Worm (Caenorhabditis elegans) whole organism, L4 larva: ENCODE data around the gene F59B2.15.

Experiments used
- D1046.2 ChIP-seq: fragments of 200-800 bp; sonication (Bioruptor generic); IDR thresholded peaks from 2 replicates; pipeline ENCODE4 v1.3.6; 2022; ENCODE audit warnings: missing genetic modification characterization, missing compliant biosample characterization
- F44E2.7 ChIP-seq: fragments of 200-800 bp; sonication (Bioruptor generic); IDR thresholded peaks from 2 replicates; pipeline ENCODE4 v2.1.2; 2022; ENCODE audit warnings: missing genetic modification characterization, missing compliant biosample characterization
- F49E8.2 ChIP-seq: sonication (generic microtip); optimal IDR thresholded peaks from 2 replicates; lab custom pipeline; 2016; ENCODE audit warnings: missing compliant biosample characterization, mild to moderate bottlenecking, missing genetic modification characterization, borderline replicate concordance
- R02D3.7 ChIP-seq: fragments of 150-350 bp; sonication (generic microtip); optimal IDR thresholded peaks from 3 replicates; lab custom pipeline; 2014; ENCODE audit warnings: missing biosample characterization, missing genetic modification characterization
- T26A8.4 ChIP-seq: fragments of 200-800 bp; sonication (Bioruptor generic); IDR thresholded peaks from 2 replicates; pipeline ENCODE4 v1.3.6; 2022; ENCODE audit warnings: missing genetic modification characterization, missing compliant biosample characterization
- Y105C5A.15 ChIP-seq: fragments of 200-800 bp; sonication (Bioruptor generic); IDR thresholded peaks from 2 replicates; pipeline ENCODE4 v1.3.6; 2022; ENCODE audit warnings: missing genetic modification characterization, missing compliant biosample characterization
- Y48G9A.11 ChIP-seq: fragments of 200-800 bp; sonication (Bioruptor generic); IDR thresholded peaks from 2 replicates; pipeline ENCODE4 v1.3.6; 2022; ENCODE audit warnings: missing genetic modification reagents, missing genetic modification characterization, missing compliant biosample characterization
- Y5F2A.4 ChIP-seq: fragments of 200-800 bp; sonication (Bioruptor generic); optimal IDR thresholded peaks from 2 replicates; lab custom pipeline; 2018; ENCODE audit warnings: mild to moderate bottlenecking, missing genetic modification characterization, missing compliant biosample characterization
- ZK546.5 ChIP-seq, 2 experiments: sonication (generic microtip); optimal IDR thresholded peaks; 2 replicates each; lab custom pipeline; 2017; ENCODE audit warnings: missing biosample characterization in 2 of 2, missing genetic modification characterization in 2 of 2
- aha-1 ChIP-seq: fragments of 150-350 bp; peaks from one replicate; lab custom pipeline; 2014; ENCODE audit warnings: missing biosample characterization, missing genetic modification characterization
- arid-1 ChIP-seq: fragments of 200-800 bp; sonication (Bioruptor generic); conservative IDR thresholded peaks from 2 replicates; pipeline ENCODE4 v1.3.6; 2022; ENCODE audit warnings: missing genetic modification reagents, missing genetic modification characterization, missing compliant biosample characterization
- attf-4 ChIP-seq: sonication (generic microtip); optimal IDR thresholded peaks from 3 replicates; lab custom pipeline; 2017; ENCODE audit warnings: missing biosample characterization, missing genetic modification characterization
- ceh-28 ChIP-seq: fragments of 150-350 bp; optimal IDR thresholded peaks from 2 replicates; lab custom pipeline; 2014; ENCODE audit warnings: missing biosample characterization, missing genetic modification reagents, missing genetic modification characterization
- ceh-44 ChIP-seq: fragments of 200-800 bp; sonication (Bioruptor generic); IDR thresholded peaks from 2 replicates; pipeline ENCODE4 v1.3.6; 2022; ENCODE audit warnings: missing genetic modification reagents, missing genetic modification characterization, missing compliant biosample characterization
- ces-1 ChIP-seq: fragments of 150-350 bp; sonication (generic microtip); optimal IDR thresholded peaks from 4 replicates; lab custom pipeline; 2014; ENCODE audit warnings: missing biosample characterization, missing genetic modification reagents, missing genetic modification characterization
- daf-19 ChIP-seq: fragments of 200-800 bp; sonication (Bioruptor generic); conservative IDR thresholded peaks from 2 replicates; pipeline ENCODE4 v1.3.6; 2022; ENCODE audit warnings: missing genetic modification characterization, missing compliant biosample characterization
- daf-8 ChIP-seq: fragments of 200-800 bp; sonication (Bioruptor generic); IDR thresholded peaks from 2 replicates; pipeline ENCODE4 v1.3.6; 2022; ENCODE audit warnings: missing genetic modification characterization, missing compliant biosample characterization
- dmd-6 ChIP-seq: fragments of 200-800 bp; sonication (Bioruptor generic); IDR thresholded peaks from 2 replicates; pipeline ENCODE4 v1.3.6; 2022; ENCODE audit warnings: missing genetic modification reagents, missing genetic modification characterization, missing compliant biosample characterization
- fkh-10 ChIP-seq: fragments of 150-350 bp; optimal IDR thresholded peaks from 2 replicates; lab custom pipeline; 2014; ENCODE audit warnings: missing biosample characterization, missing genetic modification reagents, missing genetic modification characterization
- fos-1 ChIP-seq: fragments of 150-350 bp; optimal IDR thresholded peaks from 2 replicates; lab custom pipeline; 2014; ENCODE audit warnings: missing biosample characterization, missing genetic modification characterization
- hmg-1.1 ChIP-seq: fragments of 200-800 bp; sonication (Bioruptor generic); IDR thresholded peaks from 2 replicates; pipeline ENCODE4 v1.3.6; 2022; ENCODE audit warnings: missing genetic modification reagents, missing genetic modification characterization, missing compliant biosample characterization
- jun-1 ChIP-seq: fragments of 150-350 bp; optimal IDR thresholded peaks from 2 replicates; lab custom pipeline; 2014; ENCODE audit warnings: missing biosample characterization, missing genetic modification reagents, missing genetic modification characterization
- lim-7 ChIP-seq: fragments of 200-800 bp; sonication (Bioruptor generic); IDR thresholded peaks from 2 replicates; pipeline ENCODE4 v1.3.6; 2022; ENCODE audit warnings: missing genetic modification characterization, missing compliant biosample characterization
- lin-13 ChIP-seq: fragments of 150-350 bp; optimal IDR thresholded peaks from 2 replicates; lab custom pipeline; 2014; ENCODE audit warnings: missing biosample characterization, missing genetic modification reagents, missing genetic modification characterization
- lin-15B ChIP-seq: fragments of 150-350 bp; sonication (generic microtip); optimal IDR thresholded peaks from 3 replicates; lab custom pipeline; 2014; ENCODE audit warnings: missing biosample characterization, missing genetic modification characterization
- lin-38 ChIP-seq: fragments of 200-800 bp; sonication (Bioruptor generic); IDR thresholded peaks from 2 replicates; pipeline ENCODE4 v1.3.6; 2022; ENCODE audit warnings: missing genetic modification reagents, missing genetic modification characterization, missing compliant biosample characterization
- lin-39 ChIP-seq: fragments of 150-350 bp; optimal IDR thresholded peaks from 2 replicates; lab custom pipeline; 2014; ENCODE audit warnings: missing biosample characterization, missing genetic modification reagents, missing genetic modification characterization
- lsy-2 ChIP-seq, 2 experiments: fragments of 150-350 bp in 1 of 2; sonication (generic microtip) in 1 of 2; optimal IDR thresholded peaks; 2 replicates each; lab custom pipeline; 2014 to 2017; ENCODE audit warnings: missing biosample characterization in 2 of 2, missing genetic modification characterization in 2 of 2
- madf-5 ChIP-seq, 2 experiments: fragments of 200-800 bp; sonication (Bioruptor generic); IDR thresholded peaks; 2 replicates each; pipeline ENCODE4 v1.3.6; 2022; ENCODE audit warnings: missing compliant biosample characterization in 2 of 2, missing genetic modification characterization in 2 of 2
- madf-9 ChIP-seq: fragments of 200-800 bp; sonication (Bioruptor generic); conservative IDR thresholded peaks from 2 replicates; pipeline ENCODE4 v1.3.6; 2022; ENCODE audit warnings: missing genetic modification reagents, missing genetic modification characterization, missing compliant biosample characterization
- mdt-29 ChIP-seq: fragments of 200-800 bp; sonication (Bioruptor generic); IDR thresholded peaks from 2 replicates; pipeline ENCODE4 v1.3.6; 2022; ENCODE audit warnings: missing genetic modification reagents, missing genetic modification characterization, missing compliant biosample characterization
- mep-1 ChIP-seq: fragments of 150-350 bp; sonication (generic microtip); optimal IDR thresholded peaks from 3 replicates; lab custom pipeline; 2014; ENCODE audit warnings: missing biosample characterization, missing genetic modification characterization
- nhr-10 ChIP-seq: fragments of 150-350 bp; optimal IDR thresholded peaks from 2 replicates; lab custom pipeline; 2014; ENCODE audit warnings: missing biosample characterization, missing genetic modification characterization
- nhr-102 ChIP-seq: sonication (generic microtip); optimal IDR thresholded peaks from 2 replicates; lab custom pipeline; 2016; ENCODE audit warnings: mild to moderate bottlenecking, missing genetic modification characterization, moderate library complexity, missing compliant biosample characterization
- nhr-111 ChIP-seq: fragments of 200-800 bp; sonication (Bioruptor generic); optimal IDR thresholded peaks from 2 replicates; lab custom pipeline; 2018; ENCODE audit warnings: mild to moderate bottlenecking, missing genetic modification characterization, missing compliant biosample characterization
- nhr-42 ChIP-seq: fragments of 200-800 bp; sonication (Bioruptor generic); IDR thresholded peaks from 2 replicates; pipeline ENCODE4 v1.3.6; 2022; ENCODE audit warnings: missing genetic modification characterization, missing compliant biosample characterization
- nhr-6 ChIP-seq: fragments of 150-350 bp; optimal IDR thresholded peaks from 2 replicates; lab custom pipeline; 2014; ENCODE audit warnings: missing biosample characterization, missing genetic modification characterization
- nhr-76 ChIP-seq: fragments of 150-350 bp; optimal IDR thresholded peaks from 2 replicates; lab custom pipeline; 2014; ENCODE audit warnings: missing biosample characterization, missing genetic modification characterization
- nhr-77 ChIP-seq: fragments of 150-350 bp; optimal IDR thresholded peaks from 2 replicates; lab custom pipeline; 2014; ENCODE audit warnings: missing biosample characterization, missing genetic modification characterization
- rbr-2 ChIP-seq: sonication (generic microtip); optimal IDR thresholded peaks from 2 replicates; lab custom pipeline; 2016; ENCODE audit warnings: missing genotype, missing genetic modification characterization, missing compliant biosample characterization
- saeg-2 ChIP-seq: fragments of 200-800 bp; sonication (Bioruptor generic); IDR thresholded peaks from 2 replicates; pipeline ENCODE4 v1.3.6; 2022; ENCODE audit warnings: missing genetic modification reagents, missing genetic modification characterization, missing compliant biosample characterization
- set-16 ChIP-seq: fragments of 200-800 bp; sonication (Bioruptor generic); IDR thresholded peaks from 2 replicates; pipeline ENCODE4 v1.3.6; 2022; ENCODE audit warnings: missing genetic modification reagents, missing genetic modification characterization, missing compliant biosample characterization
- tag-97 ChIP-seq: fragments of 200-800 bp; sonication (Bioruptor generic); IDR thresholded peaks from 2 replicates; pipeline ENCODE4 v1.3.6; 2022; ENCODE audit warnings: missing genetic modification characterization, missing compliant biosample characterization
- unc-39 ChIP-seq: sonication (generic microtip); optimal IDR thresholded peaks from 2 replicates; lab custom pipeline; 2017; ENCODE audit warnings: missing biosample characterization, missing genetic modification characterization
- unc-62 ChIP-seq, 3 experiments: fragments of 150-350 bp in 1 of 3; sonication (generic microtip); optimal IDR thresholded peaks in 2 of 3; peaks in 1 of 3; 1 replicate in 1 of 3; 2 replicates in 2 of 3; lab custom pipeline; 2014 to 2017; ENCODE audit warnings: missing biosample characterization in 3 of 3, missing genetic modification characterization in 3 of 3, missing genetic modification reagents in 3 of 3, missing genotype in 1 of 3
- vab-7 ChIP-seq: fragments of 200-800 bp; sonication (Bioruptor generic); IDR thresholded peaks from 2 replicates; pipeline ENCODE4 v1.3.6; 2022; ENCODE audit warnings: missing genetic modification reagents, missing genetic modification characterization, missing compliant biosample characterization
- zfp-2 ChIP-seq: sonication (generic microtip); optimal IDR thresholded peaks from 2 replicates; lab custom pipeline; 2016; ENCODE audit warnings: mild to moderate bottlenecking, missing genetic modification characterization, missing compliant biosample characterization
- zfp-3 ChIP-seq: fragments of 200-800 bp; sonication (Bioruptor generic); conservative IDR thresholded peaks from 2 replicates; pipeline ENCODE4 v1.3.6; 2022; ENCODE audit warnings: missing genetic modification reagents, missing genetic modification characterization, missing compliant biosample characterization
- ztf-11 ChIP-seq: fragments of 150-350 bp; optimal IDR thresholded peaks from 2 replicates; lab custom pipeline; 2014; ENCODE audit warnings: missing biosample characterization, missing genetic modification characterization

F59B2.15 gene

DNA sequence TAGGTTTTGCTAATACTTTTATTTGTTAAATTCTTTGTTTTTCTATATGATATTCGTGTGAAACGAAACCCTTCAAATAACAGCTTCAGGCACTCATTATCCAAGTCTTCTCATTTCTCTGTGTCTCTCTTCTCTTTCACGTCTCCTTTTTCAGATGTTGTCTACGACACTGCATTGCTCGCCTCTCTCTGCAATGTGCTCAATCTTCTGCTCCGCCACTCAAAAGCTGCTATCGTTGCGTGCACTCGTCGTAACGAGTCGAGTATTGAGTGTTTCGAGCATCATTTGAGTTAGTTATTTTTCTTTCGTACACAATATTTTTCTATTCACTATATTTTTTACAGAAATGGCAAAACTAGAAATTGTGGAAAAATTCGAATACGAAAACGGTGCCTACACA lies 29.3 kb downstream of the F59B2.15 start:
- TF ChIP-seq lin-39 (tag; lab: Kevin White, UChicago): no peak
- 0 out of 2 replicates have a peak, but pooled peaks have one; percentile 36 for TF ChIP-seq hmg-1.1 (GFP tag; lab: Robert Waterston, UW)

DNA sequence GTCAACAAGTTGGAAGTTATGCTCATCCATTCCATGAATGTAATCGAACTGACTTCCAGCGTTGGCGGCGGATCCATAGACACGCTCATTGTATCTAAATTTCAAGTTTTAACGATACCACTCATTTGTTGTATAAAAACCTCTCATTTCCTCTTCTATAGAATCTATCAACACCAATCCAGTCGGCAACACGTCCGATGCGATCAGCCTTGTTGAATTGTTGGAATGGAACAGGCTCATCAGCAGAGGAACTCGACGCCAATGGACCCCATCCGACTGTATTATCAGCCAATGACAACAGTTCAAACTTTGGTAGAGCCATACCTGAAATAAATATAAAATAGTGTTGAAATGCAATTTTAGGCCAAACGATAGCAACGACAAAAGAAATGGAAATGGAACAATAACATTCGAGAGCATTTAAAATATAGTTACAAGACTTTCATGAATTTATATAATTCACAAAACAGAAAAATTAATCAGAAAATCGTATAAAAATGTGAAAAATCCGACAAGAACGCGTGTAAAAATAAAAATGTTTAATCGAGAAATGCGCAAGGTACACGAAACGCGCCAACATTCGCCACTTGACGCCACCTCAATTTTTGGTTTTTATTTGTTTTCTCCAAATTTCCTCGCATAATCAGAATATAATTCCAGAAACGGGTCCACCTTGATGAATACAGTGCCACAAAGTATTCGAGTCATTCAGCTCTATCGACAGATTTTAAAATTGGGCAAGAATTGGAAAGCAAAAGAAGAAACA lies 31.0 kb downstream of the F59B2.15 start, which contains the start of the genes eif-3.D and R08D7.4:
Gene eif-3.D (minus strand): TSS at position 324 of the 766 bp plus-strand sequence.
Gene R08D7.4 (plus strand): TSS at position 638 of the 766 bp plus-strand sequence.
- TF ChIP-seq tag-97 (GFP tag; lab: Robert Waterston, UW) (no peak), daf-19 (GFP tag; lab: Robert Waterston, UW) (no peak), ceh-28 (no peak), jun-1 (tag; lab: Kevin White, UChicago) (no peak), unc-39 (tag; lab: Kevin White, UChicago) (no peak), T26A8.4 (GFP tag; lab: Robert Waterston, UW) (no peak), zfp-2 (tag; lab: Kevin White, UChicago) (no peak), fos-1 (tag; lab: Kevin White, UChicago) (no peak), madf-5 (GFP tag; IDR thresholded peaks at IDR 0.05; lab: Robert Waterston, UW) (no peak), ces-1 (GFP tag; lab: Kevin White, UChicago) (no peak), attf-4 (no peak), aha-1 (tag; lab: Kevin White, UChicago) (peak; percentile 65), R02D3.7 (no peak), lin-15B (no peak), nhr-6 (tag; lab: Kevin White, UChicago) (no peak), Y48G9A.11 (GFP tag; lab: Robert Waterston, UW) (no peak), vab-7 (no peak), saeg-2 (GFP tag; lab: Robert Waterston, UW) (no peak), F49E8.2 (tag; lab: Kevin White, UChicago) (no peak), dmd-6 (peak; percentile 45), ztf-11 (tag; lab: Kevin White, UChicago) (no peak), lin-38 (peak; percentile 70), nhr-111 (GFP tag; lab: Kevin White, UChicago) (no peak), nhr-10 (tag; lab: Kevin White, UChicago) (no peak), hmg-1.1 (GFP tag; lab: Robert Waterston, UW) (peak; percentile 57; the same call in 1 of the 2 replicates), D1046.2 (GFP tag; lab: Robert Waterston, UW) (no peak), madf-9 (GFP tag; lab: Robert Waterston, UW) (no peak), mdt-29 (GFP tag; lab: Robert Waterston, UW) (no peak), arid-1 (GFP tag; lab: Robert Waterston, UW) (peak; percentile 52; the same call in 1 of the 2 replicates), nhr-42 (GFP tag; lab: Robert Waterston, UW) (no peak), nhr-76 (tag; lab: Kevin White, UChicago) (no peak), Y5F2A.4 (GFP tag; lab: Kevin White, UChicago) (no peak), F44E2.7 (no peak), daf-8 (GFP tag; lab: Robert Waterston, UW) (no peak), set-16 (GFP tag; lab: Robert Waterston, UW) (no peak), fkh-10 (GFP tag; lab: Kevin White, UChicago) (no peak), rbr-2 (tag; lab: Kevin White, UChicago) (peak; percentile 65), ceh-44 (no peak), nhr-102 (tag; lab: Kevin White, UChicago) (no peak), lin-13 (GFP tag; lab: Kevin White, UChicago) (no peak), Y105C5A.15 (no peak), lsy-2 (tag; optimal IDR thresholded peaks at IDR 0.05; lab: Kevin White, UChicago) (peak in 1 of 2 experiments; percentile 80), zfp-3 (no peak), lim-7 (GFP tag; lab: Robert Waterston, UW) (no peak), mep-1 (tag; lab: Kevin White, UChicago) (peak; percentile 64), ZK546.5 (tag; optimal IDR thresholded peaks at IDR 0.05; lab: Kevin White, UChicago) (no peak), nhr-77 (no peak), unc-62 (GFP tag; optimal IDR thresholded peaks at IDR 0.05 in 1 of 2; lab: Kevin White, UChicago) (no peak), unc-62 (tag; optimal IDR thresholded peaks at IDR 0.05; lab: Kevin White, UChicago) (no peak)
